Fruit fly (Drosophila melanogaster) whole organism, adult: ENCODE data around the gene CG18636.

Source experiments
- CG11617 ChIP-seq: fragments of 200-800 bp; sonication (Bioruptor generic); optimal IDR thresholded peaks from 2 replicates; lab custom pipeline; 2017; ENCODE audit warnings: mild to moderate bottlenecking, missing biosample characterization, missing genetic modification reagents, missing genetic modification characterization
- CG1620 ChIP-seq: fragments of 200-800 bp; sonication (Bioruptor generic); optimal IDR thresholded peaks from 2 replicates; lab custom pipeline; 2016; ENCODE audit warnings: missing biosample characterization, missing genetic modification characterization
- CG5204 ChIP-seq: fragments of 200-800 bp; sonication (Bioruptor generic); optimal IDR thresholded peaks from 2 replicates; lab custom pipeline; 2016; ENCODE audit warnings: missing biosample characterization, missing genetic modification characterization
- CG7101 ChIP-seq: fragments of 200-800 bp; sonication (Bioruptor generic); optimal IDR thresholded peaks from 2 replicates; lab custom pipeline; 2018; ENCODE audit warnings: missing biosample characterization, mild to moderate bottlenecking, missing genetic modification characterization, moderate library complexity
- Clk ChIP-seq: fragments of 200-800 bp; sonication (Bioruptor generic); optimal IDR thresholded peaks from 2 replicates; lab custom pipeline; 2017; ENCODE audit warnings: missing biosample characterization, missing genetic modification characterization
- bab1 ChIP-seq: fragments of 200-800 bp; sonication (Bioruptor generic); optimal IDR thresholded peaks from 3 replicates; lab custom pipeline; 2019; ENCODE audit warnings: missing biosample characterization, mild to moderate bottlenecking, missing genetic modification characterization, moderate library complexity
- cic ChIP-seq: fragments of 200-800 bp; sonication (Bioruptor generic); optimal IDR thresholded peaks from 2 replicates; lab custom pipeline; 2017; ENCODE audit warnings: missing biosample characterization, mild to moderate bottlenecking, missing genetic modification characterization, moderate library complexity
- cnc ChIP-seq, 2 experiments: fragments of >200 bp; optimal IDR thresholded peaks; 2 replicates each; lab custom pipeline; 2017
- kay ChIP-seq: fragments of 200-800 bp; sonication (Bioruptor generic); peaks from one replicate; lab custom pipeline; 2016; ENCODE audit warnings: missing biosample characterization, missing genetic modification characterization, borderline replicate concordance
- ovo ChIP-seq: fragments of 200-800 bp; sonication (Bioruptor generic); optimal IDR thresholded peaks from 2 replicates; lab custom pipeline; 2016; ENCODE audit warnings: missing biosample characterization, missing genetic modification characterization
- tj ChIP-seq: fragments of 200-800 bp; sonication (Bioruptor generic); optimal IDR thresholded peaks from 3 replicates; lab custom pipeline; 2017; ENCODE audit warnings: missing biosample characterization, mild to moderate bottlenecking, missing genetic modification characterization, moderate library complexity
- toe ChIP-seq: fragments of 200-800 bp; sonication (Bioruptor generic); optimal IDR thresholded peaks from 2 replicates; lab custom pipeline; 2016; ENCODE audit warnings: missing biosample characterization, missing genetic modification characterization

DNA sequence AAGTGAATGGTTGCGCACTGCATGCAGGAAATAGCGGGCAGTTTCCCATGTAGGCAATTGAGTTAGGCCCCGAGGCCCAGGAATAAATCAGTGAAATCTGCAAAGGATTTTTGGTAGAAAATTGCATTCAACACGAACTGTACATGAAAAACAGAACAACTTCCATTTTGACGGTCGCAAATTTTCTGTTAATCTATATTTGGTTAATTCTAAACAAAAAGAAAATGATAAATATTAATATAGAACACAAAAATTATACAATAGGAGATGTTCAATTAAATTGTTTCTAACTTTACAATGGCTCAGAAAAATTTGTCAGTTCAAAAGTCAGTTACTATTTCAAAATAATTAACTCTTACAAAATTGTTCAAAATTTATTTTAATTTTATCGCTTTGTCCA lies 17.6 kb upstream of the CG18636 start, which contains the start of gene CG33308:
- TF ChIP-seq CG1620 (GFP tag; lab: Kevin White, UChicago), result no peak
- TF ChIP-seq ovo (GFP tag; lab: Kevin White, UChicago), result no peak
- TF ChIP-seq kay, result no peak
- TF ChIP-seq tj (GFP tag; lab: Kevin White, UChicago), result no peak
- no peak for TF ChIP-seq CG5204
- no peak for TF ChIP-seq CG11617 (GFP tag; lab: Kevin White, UChicago)
- no peak for TF ChIP-seq cic
- no peak for TF ChIP-seq bab1
- no peak for TF ChIP-seq CG7101 (tag; lab: Kevin White, UChicago)
- no peak for TF ChIP-seq toe (GFP tag; lab: Kevin White, UChicago)
- no peak for TF ChIP-seq cnc (optimal IDR thresholded peaks at IDR 0.05; lab: Kevin White, UChicago)
- TF ChIP-seq Clk (GFP tag; lab: Kevin White, UChicago), result no peak
